Worm (Caenorhabditis elegans): ENCODE results near the gene crn-5.

- TF ChIP-seq cog-1 (tag; optimal IDR thresholded peaks at IDR 0.05): no peak
- no peak for TF ChIP-seq tab-1 (GFP tag; IDR thresholded peaks at IDR 0.05)
- TF ChIP-seq ref-1 (GFP tag; conservative IDR thresholded peaks at IDR 0.05): no peak
- TF ChIP-seq T22C8.4 (GFP tag; IDR thresholded peaks at IDR 0.05): no peak
Measured at ce11 chrII:10592452-10592851, at the start of gene crn-5.

Measured in whole organism, midembryonic.